Fruit fly (Drosophila melanogaster) whole organism, embryonic: Measurements from ENCODE around the gene CG2120.
A peak's percentile ranks its signal among the peaks of the same experiment; 100 is the strongest.

ENCODE experiments used
- Adf1 ChIP-seq: fragments of 200-800 bp; sonication (Bioruptor generic); IDR thresholded peaks from 2 replicates; pipeline ENCODE4 v1.3.6; 2022; ENCODE audit warnings: missing biosample characterization, missing genetic modification characterization
- Bgb ChIP-seq: fragments of 200-800 bp; sonication (Bioruptor generic); IDR thresholded peaks from 2 replicates; pipeline ENCODE4 v1.3.6; 2022; ENCODE audit warnings: missing biosample characterization, missing genetic modification characterization; ENCODE audit not compliant: partially characterized antibody
- CG12391 ChIP-seq: fragments of 200-800 bp; sonication (Bioruptor generic); optimal IDR thresholded peaks from 3 replicates; lab custom pipeline; 2018; ENCODE audit warnings: missing biosample characterization, mild to moderate bottlenecking, missing genetic modification characterization, moderate library complexity
- CG12659 ChIP-seq: fragments of 200-800 bp; sonication (Bioruptor generic); optimal IDR thresholded peaks from 3 replicates; lab custom pipeline; 2017; ENCODE audit warnings: mild to moderate bottlenecking, missing biosample characterization, missing genetic modification reagents, missing genetic modification characterization
- CG14441 ChIP-seq: fragments of 200-800 bp; sonication (Bioruptor generic); IDR thresholded peaks from 2 replicates; pipeline ENCODE4 v1.3.6; 2022; ENCODE audit warnings: missing biosample characterization, missing genetic modification characterization
- CG15269 ChIP-seq: fragments of 200-800 bp; sonication (Bioruptor generic); optimal IDR thresholded peaks from 2 replicates; lab custom pipeline; 2018; ENCODE audit warnings: missing biosample characterization, mild to moderate bottlenecking, missing genetic modification characterization, moderate library complexity
- CG15696 ChIP-seq: fragments of 200-800 bp; sonication (Bioruptor generic); optimal IDR thresholded peaks from 2 replicates; lab custom pipeline; 2019; ENCODE audit warnings: missing biosample characterization, mild to moderate bottlenecking, missing genetic modification characterization, moderate library complexity
- CG2120 ChIP-seq: fragments of 200-800 bp; sonication (Bioruptor generic); optimal IDR thresholded peaks from 3 replicates; lab custom pipeline; 2016; ENCODE audit warnings: missing biosample characterization, missing genetic modification characterization
- CG2129 ChIP-seq: fragments of 200-800 bp; sonication (Bioruptor generic); IDR thresholded peaks from 2 replicates; pipeline ENCODE4 v1.3.6; 2022; ENCODE audit warnings: missing biosample characterization, missing genetic modification characterization; ENCODE audit not compliant: partially characterized antibody
- CG4360 ChIP-seq: fragments of 200-800 bp; sonication (Bioruptor generic); IDR thresholded peaks from 2 replicates; pipeline ENCODE4 v1.3.6; 2022; ENCODE audit warnings: missing biosample characterization, missing genetic modification characterization
- CG6254 ChIP-seq: fragments of 200-800 bp; sonication (Bioruptor generic); optimal IDR thresholded peaks from 3 replicates; lab custom pipeline; 2017; ENCODE audit warnings: mild to moderate bottlenecking, missing biosample characterization, missing genetic modification reagents, missing genetic modification characterization
- CG7839 ChIP-seq: fragments of 200-800 bp; sonication (Bioruptor generic); optimal IDR thresholded peaks from 3 replicates; lab custom pipeline; 2018; ENCODE audit warnings: missing biosample characterization, mild to moderate bottlenecking, missing genetic modification characterization, moderate library complexity
- CG8924 ChIP-seq: fragments of 200-800 bp; optimal IDR thresholded peaks from 3 replicates; lab custom pipeline; 2019; ENCODE audit warnings: missing biosample characterization, mild to moderate bottlenecking, missing genetic modification characterization, moderate library complexity
- CG9727 ChIP-seq: fragments of 200-800 bp; sonication (Bioruptor generic); optimal IDR thresholded peaks from 3 replicates; lab custom pipeline; 2017; ENCODE audit warnings: missing biosample characterization, mild to moderate bottlenecking, missing genetic modification characterization
- CG9817 ChIP-seq: fragments of 200-800 bp; sonication (Bioruptor generic); optimal IDR thresholded peaks from 2 replicates; lab custom pipeline; 2018; ENCODE audit warnings: missing biosample characterization, mild to moderate bottlenecking, missing genetic modification characterization, moderate library complexity
- Deaf1 ChIP-seq: fragments of 200-800 bp; optimal IDR thresholded peaks from 3 replicates; lab custom pipeline; 2019; ENCODE audit warnings: missing biosample characterization, mild to moderate bottlenecking, missing genetic modification characterization, moderate library complexity
- Dp ChIP-seq: fragments of 200-800 bp; sonication (Bioruptor generic); optimal IDR thresholded peaks from 2 replicates; lab custom pipeline; 2018; ENCODE audit warnings: missing biosample characterization, mild to moderate bottlenecking, missing genetic modification characterization, moderate library complexity
- E2f2 ChIP-seq: fragments of 200-800 bp; sonication (Bioruptor generic); IDR thresholded peaks from 2 replicates; pipeline ENCODE4 v1.3.6; 2022; ENCODE audit warnings: missing biosample characterization, missing genetic modification characterization
- Gsc ChIP-seq: fragments of 200-800 bp; sonication (Bioruptor generic); IDR thresholded peaks from 2 replicates; pipeline ENCODE4 v1.3.6; 2022; ENCODE audit warnings: missing biosample characterization, missing genetic modification characterization
- Hey ChIP-seq: fragments of 200-800 bp; sonication (Bioruptor generic); optimal IDR thresholded peaks from 3 replicates; lab custom pipeline; 2018; ENCODE audit warnings: missing biosample characterization, mild to moderate bottlenecking, missing genetic modification characterization
- MESR4 ChIP-seq: fragments of 200-800 bp; sonication (Bioruptor generic); optimal IDR thresholded peaks from 2 replicates; lab custom pipeline; 2018; ENCODE audit warnings: missing biosample characterization, mild to moderate bottlenecking, missing genetic modification characterization, moderate library complexity
- Med ChIP-seq: fragments of 200-800 bp; sonication (Bioruptor generic); peaks from one replicate; lab custom pipeline; 2016; ENCODE audit warnings: missing biosample characterization, missing genetic modification characterization, mild to moderate bottlenecking, inconsistent platforms, moderate library complexity
- Meics ChIP-seq: fragments of 200-800 bp; sonication (Bioruptor generic); optimal IDR thresholded peaks from 2 replicates; lab custom pipeline; 2017; ENCODE audit warnings: missing biosample characterization, mild to moderate bottlenecking, missing genetic modification characterization
- Nf-YA ChIP-seq: fragments of 200-800 bp; sonication (Bioruptor generic); IDR thresholded peaks from 2 replicates; pipeline ENCODE4 v1.3.6; 2022; ENCODE audit warnings: missing biosample characterization, missing genetic modification characterization
- PHDP ChIP-seq: fragments of 200-800 bp; sonication (Bioruptor generic); optimal IDR thresholded peaks from 3 replicates; lab custom pipeline; 2018; ENCODE audit warnings: missing biosample characterization, mild to moderate bottlenecking, missing genetic modification characterization, moderate library complexity
- Pdp1 ChIP-seq, 2 experiments: fragments of 200-800 bp; sonication (Bioruptor generic); optimal IDR thresholded peaks; 3 replicates each; lab custom pipeline; 2016; ENCODE audit warnings: missing biosample characterization in 2 of 2, missing genetic modification characterization in 2 of 2, mild to moderate bottlenecking in 1 of 2, moderate library complexity in 1 of 2
- Spps ChIP-seq: fragments of 200-800 bp; sonication (Bioruptor generic); optimal IDR thresholded peaks from 2 replicates; lab custom pipeline; 2018; ENCODE audit warnings: missing biosample characterization, mild to moderate bottlenecking, missing genetic modification characterization
- Vsx1 ChIP-seq: fragments of 200-800 bp; sonication (Bioruptor generic); optimal IDR thresholded peaks from 2 replicates; lab custom pipeline; 2017; ENCODE audit warnings: missing biosample characterization, mild to moderate bottlenecking, missing genetic modification characterization, missing genetic modification reagents
- amos ChIP-seq: fragments of 200-800 bp; sonication (Bioruptor generic); IDR thresholded peaks from 2 replicates; pipeline ENCODE4 v1.3.6; 2022; ENCODE audit warnings: missing biosample characterization, missing genetic modification characterization; ENCODE audit not compliant: partially characterized antibody
- ara ChIP-seq: fragments of 200-800 bp; sonication (Bioruptor generic); IDR thresholded peaks from 2 replicates; pipeline ENCODE4 v1.3.6; 2022; ENCODE audit warnings: missing biosample characterization, missing genetic modification characterization
- chn ChIP-seq: fragments of 200-800 bp; sonication (Bioruptor generic); optimal IDR thresholded peaks from 2 replicates; lab custom pipeline; 2016; ENCODE audit warnings: missing biosample characterization, missing genetic modification characterization
- da ChIP-seq: fragments of 200-800 bp; sonication (Bioruptor generic); optimal IDR thresholded peaks from 2 replicates; lab custom pipeline; 2016; ENCODE audit warnings: missing biosample characterization, missing genetic modification characterization
- dimm ChIP-seq: fragments of 200-800 bp; sonication (Bioruptor generic); IDR thresholded peaks from 2 replicates; pipeline ENCODE4 v1.3.6; 2022; ENCODE audit warnings: missing biosample characterization, missing genetic modification characterization
- dpn ChIP-seq, 2 experiments: fragments of 200-800 bp; sonication (Bioruptor generic); optimal IDR thresholded peaks; 3 replicates each; lab custom pipeline; 2016; ENCODE audit warnings: missing biosample characterization in 2 of 2, missing genetic modification characterization in 2 of 2
- ewg ChIP-seq: fragments of 200-800 bp; sonication (Bioruptor generic); optimal IDR thresholded peaks from 3 replicates; lab custom pipeline; 2017; ENCODE audit warnings: mild to moderate bottlenecking, missing biosample characterization, missing genetic modification reagents, missing genetic modification characterization
- ftz-f1 ChIP-seq: fragments of 200-800 bp; sonication (Bioruptor generic); optimal IDR thresholded peaks from 2 replicates; lab custom pipeline; 2016; ENCODE audit warnings: missing biosample characterization, missing genetic modification characterization
- gcm2 ChIP-seq: fragments of 200-800 bp; sonication (Bioruptor generic); optimal IDR thresholded peaks from 2 replicates; lab custom pipeline; 2016; ENCODE audit warnings: missing biosample characterization, missing genetic modification characterization
- gfzf ChIP-seq: fragments of 200-800 bp; sonication (Bioruptor generic); optimal IDR thresholded peaks from 2 replicates; lab custom pipeline; 2016; ENCODE audit warnings: missing biosample characterization, mild to moderate bottlenecking, missing genetic modification characterization, moderate library complexity
- grau ChIP-seq: fragments of 200-800 bp; optimal IDR thresholded peaks from 3 replicates; lab custom pipeline; 2019; ENCODE audit warnings: missing biosample characterization, mild to moderate bottlenecking, missing genetic modification characterization, moderate library complexity
- grn ChIP-seq: fragments of 200-800 bp; sonication (Bioruptor generic); optimal IDR thresholded peaks from 3 replicates; lab custom pipeline; 2017; ENCODE audit warnings: missing biosample characterization, missing genetic modification characterization
- gt ChIP-seq: fragments of 200-800 bp; sonication (Bioruptor generic); IDR thresholded peaks from 2 replicates; pipeline ENCODE4 v1.3.6; 2022; ENCODE audit warnings: missing biosample characterization, missing genetic modification characterization
- klu ChIP-seq: fragments of 200-800 bp; sonication (Bioruptor generic); IDR thresholded peaks from 2 replicates; pipeline ENCODE4 v1.3.6; 2022; ENCODE audit warnings: missing biosample characterization, missing genetic modification characterization
- nmo ChIP-seq: fragments of 200-800 bp; sonication (Bioruptor generic); optimal IDR thresholded peaks from 2 replicates; lab custom pipeline; 2018; ENCODE audit warnings: missing biosample characterization, mild to moderate bottlenecking, missing genetic modification characterization, moderate library complexity
- onecut ChIP-seq: fragments of 200-800 bp; sonication (Bioruptor generic); IDR thresholded peaks from 2 replicates; pipeline ENCODE4 v1.3.6; 2022; ENCODE audit warnings: missing biosample characterization, missing genetic modification characterization
- org-1 ChIP-seq: fragments of 200-800 bp; sonication (Bioruptor generic); optimal IDR thresholded peaks from 2 replicates; lab custom pipeline; 2017; ENCODE audit warnings: missing biosample characterization, missing genetic modification characterization
- pfk ChIP-seq: fragments of 200-800 bp; sonication (Bioruptor generic); optimal IDR thresholded peaks from 2 replicates; lab custom pipeline; 2018; ENCODE audit warnings: missing biosample characterization, mild to moderate bottlenecking, missing genetic modification characterization, moderate library complexity
- rib ChIP-seq: fragments of 200-800 bp; sonication (Bioruptor generic); IDR thresholded peaks from 2 replicates; pipeline ENCODE4 v1.3.6; 2022; ENCODE audit warnings: missing biosample characterization, missing genetic modification characterization
- row ChIP-seq: fragments of 200-800 bp; sonication (Bioruptor generic); IDR thresholded peaks from 3 replicates; pipeline ENCODE4 v1.3.6; 2022; ENCODE audit warnings: missing biosample characterization, missing genetic modification characterization

Gene CG2120

DNA sequence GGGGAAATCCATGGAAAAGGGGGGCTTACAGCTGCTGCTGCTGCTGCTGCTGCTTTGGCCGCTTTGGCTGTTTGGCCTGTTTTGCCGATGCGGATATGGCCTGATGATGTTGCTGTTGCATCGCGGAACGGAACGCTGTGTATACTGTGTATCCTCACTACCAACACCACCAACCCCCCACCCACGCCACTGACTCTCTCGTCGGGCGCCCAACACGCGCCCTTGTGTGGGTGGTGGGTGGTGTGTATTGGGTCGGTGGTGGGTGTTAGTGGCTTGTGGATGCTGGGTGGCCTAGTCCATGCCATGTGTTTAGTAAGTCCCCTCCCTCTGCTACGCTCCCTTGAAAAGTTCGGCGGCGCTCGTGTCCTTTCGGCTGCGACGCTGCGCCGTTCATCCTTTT, 42.1 kb downstream of the CG2120 start (continued):
- TF ChIP-seq Med: peak; percentile 81
- peak; percentile 38; the same call in 1 of the 2 replicates for TF ChIP-seq Bgb (GFP tag; lab: Robert Waterston, UW)
- TF ChIP-seq amos (GFP tag; lab: Robert Waterston, UW): peak; percentile 10; the same call in 1 of the 2 replicates
- peak; percentile 19 for TF ChIP-seq pfk (GFP tag; lab: Kevin White, UChicago)
- TF ChIP-seq Adf1: peak; percentile 77
- no peak for TF ChIP-seq gfzf (GFP tag; lab: Kevin White, UChicago)
- no peak for TF ChIP-seq CG15269 (tag; lab: Kevin White, UChicago)
- TF ChIP-seq Deaf1: peak; percentile 79
- TF ChIP-seq CG2120 (GFP tag; lab: Kevin White, UChicago): no peak
- no peak for TF ChIP-seq org-1 (GFP tag; lab: Kevin White, UChicago)
- TF ChIP-seq Pdp1 (GFP tag; optimal IDR thresholded peaks at IDR 0.05; lab: Kevin White, UChicago): no peak
- TF ChIP-seq Hey (tag; lab: Kevin White, UChicago): no peak

- TF ChIP-seq onecut (GFP tag; lab: Robert Waterston, UW): no peak
- TF ChIP-seq row (GFP tag; lab: Robert Waterston, UW): peak; percentile 47
- TF ChIP-seq chn: no peak
- TF ChIP-seq Nf-YA (GFP tag; lab: Robert Waterston, UW): no peak
- no peak for TF ChIP-seq CG14441 (GFP tag; lab: Robert Waterston, UW)
- no peak for TF ChIP-seq CG8924 (tag; lab: Kevin White, UChicago)
- TF ChIP-seq grau (tag; lab: Kevin White, UChicago): peak; percentile 32
- TF ChIP-seq MESR4 (GFP tag; lab: Kevin White, UChicago): no peak
- no peak for TF ChIP-seq ara (GFP tag; lab: Robert Waterston, UW)
- no peak for TF ChIP-seq dimm
- no peak for TF ChIP-seq CG2129 (GFP tag; lab: Robert Waterston, UW)
- TF ChIP-seq grn (GFP tag; lab: Kevin White, UChicago): no peak
- TF ChIP-seq dpn (GFP tag; optimal IDR thresholded peaks at IDR 0.05; lab: Kevin White, UChicago): peak in 1 of 2 experiments; percentile 4
- no peak for TF ChIP-seq rib (GFP tag; lab: Robert Waterston, UW)
- no peak for TF ChIP-seq gt (GFP tag; lab: Robert Waterston, UW)
- TF ChIP-seq Dp (GFP tag; lab: Kevin White, UChicago): no peak
- no peak for TF ChIP-seq ftz-f1 (GFP tag; lab: Kevin White, UChicago)
- no peak for TF ChIP-seq Spps (tag; lab: Kevin White, UChicago)
- TF ChIP-seq CG9727: no peak
- no peak for TF ChIP-seq CG4360 (GFP tag; lab: Robert Waterston, UW)
- peak; percentile 90 for TF ChIP-seq Adf1
- TF ChIP-seq CG9817 (tag; lab: Kevin White, UChicago): no peak
- no peak for TF ChIP-seq PHDP (tag; lab: Kevin White, UChicago)
- no peak for TF ChIP-seq da (GFP tag; lab: Kevin White, UChicago)
- TF ChIP-seq nmo: peak; percentile 75
- TF ChIP-seq Vsx1 (GFP tag; lab: Kevin White, UChicago): no peak
- no peak for TF ChIP-seq CG6254 (GFP tag; lab: Kevin White, UChicago)
- TF ChIP-seq gcm2 (GFP tag; lab: Kevin White, UChicago): no peak
- TF ChIP-seq CG15696: no peak
- TF ChIP-seq klu (GFP tag; lab: Robert Waterston, UW): no peak
- TF ChIP-seq E2f2 (GFP tag; lab: Robert Waterston, UW): no peak
- peak; percentile 45 for TF ChIP-seq ewg
- TF ChIP-seq CG12391 (tag; lab: Kevin White, UChicago): peak; percentile 10
- no peak for TF ChIP-seq Gsc (GFP tag; lab: Robert Waterston, UW)
- TF ChIP-seq CG7839 (tag; lab: Kevin White, UChicago): peak; percentile 61
- TF ChIP-seq Med: no peak
- no peak for TF ChIP-seq Meics (GFP tag; lab: Kevin White, UChicago)
- no peak for TF ChIP-seq CG12659 (GFP tag; lab: Kevin White, UChicago)
Observed at dm6 chrX:8178165-8178955, 42.7 kb downstream of the CG2120 start, which contains the start of gene sdt. sdt (plus strand) TSS chrX:8178549.
